Fruit fly (Drosophila melanogaster) whole organism, embryonic: ENCODE measurements around the gene CG46301.

Experiments
- Ada2b ChIP-seq: fragments of 200-800 bp; sonication (Bioruptor generic); IDR thresholded peaks from 2 replicates; pipeline ENCODE4 v1.3.6; 2022; ENCODE audit warnings: missing biosample characterization, missing genetic modification characterization
- Aef1 ChIP-seq: fragments of 200-800 bp; sonication (Bioruptor generic); IDR thresholded peaks from 3 replicates; pipeline ENCODE4 v1.3.6; 2022; ENCODE audit warnings: missing biosample characterization, missing genetic modification characterization
- Atf6 ChIP-seq: fragments of 200-800 bp; sonication (Bioruptor generic); IDR thresholded peaks from 2 replicates; pipeline ENCODE4 v1.3.6; 2022; ENCODE audit warnings: missing biosample characterization, missing genetic modification characterization
- CG10267 ChIP-seq: fragments of 200-800 bp; sonication (Bioruptor generic); optimal IDR thresholded peaks from 2 replicates; lab custom pipeline; 2018; ENCODE audit warnings: missing biosample characterization, mild to moderate bottlenecking, missing genetic modification characterization, moderate library complexity
- CG10366 ChIP-seq: fragments of 200-800 bp; sonication (Bioruptor generic); IDR thresholded peaks from 2 replicates; pipeline ENCODE4 v1.3.6; 2022; ENCODE audit warnings: missing biosample characterization, missing genetic modification characterization
- CG12236 ChIP-seq: fragments of 200-800 bp; sonication (Bioruptor generic); optimal IDR thresholded peaks from 2 replicates; lab custom pipeline; 2016; ENCODE audit warnings: missing biosample characterization, missing genetic modification characterization
- CG12299 ChIP-seq: fragments of 200-800 bp; sonication (Bioruptor generic); optimal IDR thresholded peaks from 2 replicates; lab custom pipeline; 2018; ENCODE audit warnings: missing biosample characterization, mild to moderate bottlenecking, missing genetic modification characterization
- CG14441 ChIP-seq: fragments of 200-800 bp; sonication (Bioruptor generic); IDR thresholded peaks from 2 replicates; pipeline ENCODE4 v1.3.6; 2022; ENCODE audit warnings: missing biosample characterization, missing genetic modification characterization
- CG17612 ChIP-seq: fragments of 200-800 bp; sonication (Bioruptor generic); IDR thresholded peaks from 2 replicates; pipeline ENCODE4 v1.3.6; 2022; ENCODE audit warnings: missing biosample characterization, missing genetic modification characterization
- CG17802 ChIP-seq: fragments of 200-800 bp; sonication (Bioruptor generic); optimal IDR thresholded peaks from 2 replicates; lab custom pipeline; 2018; ENCODE audit warnings: missing biosample characterization, mild to moderate bottlenecking, missing genetic modification characterization, moderate library complexity
- CG3163 ChIP-seq: fragments of 200-800 bp; sonication (Bioruptor generic); optimal IDR thresholded peaks from 3 replicates; lab custom pipeline; 2016; ENCODE audit warnings: missing biosample characterization, missing genetic modification characterization
- CG32772 ChIP-seq: fragments of 200-800 bp; sonication (Bioruptor generic); IDR thresholded peaks from 2 replicates; pipeline ENCODE4 v1.3.6; 2022; ENCODE audit warnings: missing biosample characterization, missing genetic modification characterization
- CG33213 ChIP-seq: fragments of 200-800 bp; sonication (Bioruptor generic); optimal IDR thresholded peaks from 3 replicates; lab custom pipeline; 2016; ENCODE audit warnings: missing biosample characterization, missing genetic modification characterization
- CG3726 ChIP-seq: fragments of 200-800 bp; sonication (Bioruptor generic); IDR thresholded peaks from 3 replicates; pipeline ENCODE4, ENCODE4 v1.3.6; 2022; ENCODE audit warnings: missing biosample characterization, missing genetic modification characterization
- CG6765 ChIP-seq: fragments of 200-800 bp; sonication (Bioruptor generic); optimal IDR thresholded peaks from 3 replicates; lab custom pipeline; 2017; ENCODE audit warnings: missing biosample characterization, mild to moderate bottlenecking, missing genetic modification characterization
- CG6854 ChIP-seq: fragments of 200-800 bp; sonication (Bioruptor generic); optimal IDR thresholded peaks from 3 replicates; lab custom pipeline; 2017; ENCODE audit warnings: missing biosample characterization, mild to moderate bottlenecking, missing genetic modification characterization
- CG7786 ChIP-seq: fragments of 200-800 bp; sonication (Bioruptor generic); optimal IDR thresholded peaks from 2 replicates; lab custom pipeline; 2016; ENCODE audit warnings: missing biosample characterization, missing genetic modification characterization
- CG8924 ChIP-seq: fragments of 200-800 bp; optimal IDR thresholded peaks from 3 replicates; lab custom pipeline; 2019; ENCODE audit warnings: missing biosample characterization, mild to moderate bottlenecking, missing genetic modification characterization, moderate library complexity
- CG9932 ChIP-seq: fragments of 200-800 bp; sonication (Bioruptor generic); IDR thresholded peaks from 2 replicates; pipeline ENCODE4 v1.3.6; 2022; ENCODE audit warnings: missing biosample characterization, missing genetic modification characterization
- Dad ChIP-seq: fragments of 200-800 bp; sonication (Bioruptor generic); optimal IDR thresholded peaks from 3 replicates; lab custom pipeline; 2016; ENCODE audit warnings: missing biosample characterization, missing genetic modification characterization
- Dll ChIP-seq: fragments of 200-800 bp; sonication (Bioruptor generic); IDR thresholded peaks from 4 replicates; pipeline ENCODE4 v1.3.6; 2022; ENCODE audit warnings: missing biosample characterization, missing genetic modification characterization; ENCODE audit not compliant: partially characterized antibody
- Ets65A ChIP-seq: fragments of 200-800 bp; sonication (Bioruptor generic); peaks from one replicate; lab custom pipeline; 2016; ENCODE audit warnings: missing biosample characterization, missing genetic modification characterization
- Fer2 ChIP-seq: fragments of 200-800 bp; sonication (Bioruptor generic); optimal IDR thresholded peaks from 2 replicates; lab custom pipeline; 2018; ENCODE audit warnings: missing biosample characterization, mild to moderate bottlenecking, missing genetic modification characterization, moderate library complexity
- Lpt ChIP-seq: fragments of >200 bp; optimal IDR thresholded peaks from 2 replicates; lab custom pipeline; 2018; ENCODE audit warnings: missing biosample characterization, missing genetic modification characterization
- Med ChIP-seq: fragments of 200-800 bp; sonication (Bioruptor generic); peaks from one replicate; lab custom pipeline; 2016; ENCODE audit warnings: missing biosample characterization, missing genetic modification characterization, mild to moderate bottlenecking, inconsistent platforms, moderate library complexity
- Optix ChIP-seq: fragments of 200-800 bp; sonication (Bioruptor generic); IDR thresholded peaks from 3 replicates; pipeline ENCODE4 v1.3.6; 2022; ENCODE audit warnings: missing biosample characterization, missing genetic modification characterization
- PHDP ChIP-seq: fragments of 200-800 bp; sonication (Bioruptor generic); optimal IDR thresholded peaks from 3 replicates; lab custom pipeline; 2018; ENCODE audit warnings: missing biosample characterization, mild to moderate bottlenecking, missing genetic modification characterization, moderate library complexity
- Poxn ChIP-seq: fragments of 200-800 bp; sonication (Bioruptor generic); IDR thresholded peaks from 2 replicates; pipeline ENCODE4 v1.3.6; 2022; ENCODE audit warnings: missing biosample characterization, missing genetic modification characterization
- bsh ChIP-seq, 2 experiments: fragments of 200-800 bp; sonication (Bioruptor generic); optimal IDR thresholded peaks; 2 replicates each; lab custom pipeline; 2017 to 2018; ENCODE audit warnings: mild to moderate bottlenecking in 2 of 2, missing biosample characterization in 2 of 2, missing genetic modification characterization in 2 of 2, moderate library complexity in 1 of 2
- cg ChIP-seq: fragments of 200-800 bp; sonication (Bioruptor generic); optimal IDR thresholded peaks from 3 replicates; lab custom pipeline; 2019; ENCODE audit warnings: missing biosample characterization, mild to moderate bottlenecking, missing genetic modification characterization, moderate library complexity
- dan ChIP-seq: fragments of 200-800 bp; sonication (Bioruptor generic); IDR thresholded peaks from 2 replicates; pipeline ENCODE4 v1.3.6; 2022; ENCODE audit warnings: missing biosample characterization, missing genetic modification characterization
- disco-r ChIP-seq: fragments of 200-800 bp; sonication (Bioruptor generic); optimal IDR thresholded peaks from 2 replicates; lab custom pipeline; 2016; ENCODE audit warnings: missing biosample characterization, missing genetic modification characterization
- ems ChIP-seq: fragments of 200-800 bp; sonication (Bioruptor generic); optimal IDR thresholded peaks from 3 replicates; lab custom pipeline; 2016; ENCODE audit warnings: missing biosample characterization, missing genetic modification characterization
- gsb ChIP-seq: fragments of 200-800 bp; sonication (Bioruptor generic); IDR thresholded peaks from 2 replicates; pipeline ENCODE4 v1.3.6; 2022; ENCODE audit warnings: missing biosample characterization, missing genetic modification characterization
- ind ChIP-seq: fragments of 200-800 bp; sonication (Bioruptor generic); optimal IDR thresholded peaks from 3 replicates; lab custom pipeline; 2016; ENCODE audit warnings: missing biosample characterization, missing genetic modification characterization
- luna ChIP-seq: fragments of 200-800 bp; sonication (Bioruptor generic); optimal IDR thresholded peaks from 2 replicates; lab custom pipeline; 2016; ENCODE audit warnings: missing biosample characterization, missing genetic modification characterization
- nerfin-2 ChIP-seq: fragments of 200-800 bp; sonication (Bioruptor generic); IDR thresholded peaks from 2 replicates; pipeline ENCODE4 v1.3.6; 2022; ENCODE audit warnings: missing biosample characterization, missing genetic modification characterization; ENCODE audit not compliant: partially characterized antibody
- p53 ChIP-seq: fragments of 200-800 bp; sonication (Bioruptor generic); optimal IDR thresholded peaks from 2 replicates; lab custom pipeline; 2016; ENCODE audit warnings: missing biosample characterization, missing genetic modification characterization
- psq ChIP-seq: fragments of 200-800 bp; sonication (Bioruptor generic); optimal IDR thresholded peaks from 2 replicates; lab custom pipeline; 2017; ENCODE audit warnings: missing biosample characterization, missing genetic modification characterization
- rib ChIP-seq: fragments of 200-800 bp; sonication (Bioruptor generic); IDR thresholded peaks from 2 replicates; pipeline ENCODE4 v1.3.6; 2022; ENCODE audit warnings: missing biosample characterization, missing genetic modification characterization
- row ChIP-seq: fragments of 200-800 bp; sonication (Bioruptor generic); IDR thresholded peaks from 3 replicates; pipeline ENCODE4 v1.3.6; 2022; ENCODE audit warnings: missing biosample characterization, missing genetic modification characterization
- run ChIP-seq: fragments of 200-800 bp; sonication (Bioruptor generic); optimal IDR thresholded peaks from 3 replicates; lab custom pipeline; 2018; ENCODE audit warnings: missing biosample characterization, mild to moderate bottlenecking, missing genetic modification characterization
- sna ChIP-seq: fragments of 200-800 bp; sonication (Bioruptor generic); IDR thresholded peaks from 2 replicates; pipeline ENCODE4 v1.3.6; 2022; ENCODE audit warnings: missing biosample characterization, missing genetic modification characterization; ENCODE audit not compliant: partially characterized antibody
- tio ChIP-seq: fragments of 200-800 bp; sonication (Bioruptor generic); optimal IDR thresholded peaks from 2 replicates; lab custom pipeline; 2017; ENCODE audit warnings: missing biosample characterization, missing genetic modification characterization, inconsistent platforms
- tll ChIP-seq, 2 experiments: fragments of 200-800 bp in 1 of 2; fragments of >200 bp in 1 of 2; sonication (Bioruptor generic) in 1 of 2; optimal IDR thresholded peaks; 2 replicates each; lab custom pipeline; 2017 to 2019; ENCODE audit warnings: missing biosample characterization in 2 of 2, missing genetic modification characterization in 2 of 2, mild to moderate bottlenecking in 1 of 2, moderate library complexity in 1 of 2
- unpg ChIP-seq: fragments of 200-800 bp; sonication (Bioruptor generic); optimal IDR thresholded peaks from 3 replicates; lab custom pipeline; 2018; ENCODE audit warnings: missing biosample characterization, mild to moderate bottlenecking, missing genetic modification characterization, moderate library complexity
- vvl ChIP-seq: fragments of 200-800 bp; sonication (Bioruptor generic); IDR thresholded peaks from 2 replicates; pipeline ENCODE4 v1.3.6; 2022; ENCODE audit warnings: missing biosample characterization, missing genetic modification characterization
- zfh1 ChIP-seq: fragments of 200-800 bp; sonication (Bioruptor generic); IDR thresholded peaks from 3 replicates; pipeline ENCODE4 v1.3.6; 2022; ENCODE audit warnings: missing biosample characterization, missing genetic modification characterization

CG46301 gene

dm6 chr2L:14120689-14121397, 17.0 kb downstream of the CG46301 start (continued):
- TF ChIP-seq row (peak; percentile 38; the same call in 2 of the 3 replicates), Dad (no peak)

- TF ChIP-seq p53 (GFP tag; lab: Kevin White, UChicago) (no peak), ind (peak; percentile 76), CG10267 (tag; lab: Kevin White, UChicago) (peak; percentile 49), Aef1 (GFP tag; lab: Robert Waterston, UW) (peak; percentile 64), Atf6 (GFP tag; lab: Robert Waterston, UW) (peak; percentile 49; the same call in 1 of the 2 replicates), Dll (no peak), Lpt (no peak), psq (GFP tag; lab: Kevin White, UChicago) (no peak), Fer2 (tag; lab: Kevin White, UChicago) (peak; percentile 9), dan (GFP tag; lab: Robert Waterston, UW) (no peak), cg (GFP tag; lab: Kevin White, UChicago) (no peak), disco-r (GFP tag; lab: Kevin White, UChicago) (peak; percentile 3), zfh1 (GFP tag; lab: Robert Waterston, UW) (peak; percentile 73), sna (GFP tag; lab: Robert Waterston, UW) (no peak), CG6765 (GFP tag; lab: Kevin White, UChicago) (peak; percentile 63), CG33213 (GFP tag; lab: Kevin White, UChicago) (no peak), ems (GFP tag; lab: Kevin White, UChicago) (peak; percentile 51), CG10366 (GFP tag; lab: Robert Waterston, UW) (peak; percentile 68), CG17802 (tag; lab: Kevin White, UChicago) (peak; percentile 56), vvl (GFP tag; lab: Robert Waterston, UW) (peak; percentile 85), tio (GFP tag; lab: Kevin White, UChicago) (no peak), CG12299 (peak; percentile 33), Optix (peak; percentile 74), CG17612 (GFP tag; lab: Robert Waterston, UW) (no peak), CG32772 (GFP tag; lab: Robert Waterston, UW) (peak; percentile 56; the same call in 1 of the 2 replicates), bsh (GFP tag; optimal IDR thresholded peaks at IDR 0.05; lab: Kevin White, UChicago) (peak in 1 of 2 experiments; percentile 70), tll (GFP tag; optimal IDR thresholded peaks at IDR 0.05; lab: Kevin White, UChicago) (no peak), CG14441 (GFP tag; lab: Robert Waterston, UW) (peak; percentile 72), Med (peak; percentile 93), Ets65A (peak; percentile 93), CG7786 (GFP tag; lab: Kevin White, UChicago) (peak; percentile 33), PHDP (peak; percentile 50), Ada2b (GFP tag; lab: Robert Waterston, UW) (peak; percentile 60), CG8924 (tag; lab: Kevin White, UChicago) (peak; percentile 43), luna (no peak), CG3726 (GFP tag; lab: Robert Waterston, UW) (peak; percentile 68; the same call in 1 of the 3 replicates), CG9932 (GFP tag; lab: Robert Waterston, UW) (peak; percentile 59), CG12236 (GFP tag; lab: Kevin White, UChicago) (no peak), Poxn (GFP tag; lab: Robert Waterston, UW) (no peak), CG3163 (no peak), unpg (GFP tag; lab: Kevin White, UChicago) (peak; percentile 48), nerfin-2 (GFP tag; lab: Robert Waterston, UW) (no peak), rib (no peak), CG6854 (GFP tag; lab: Kevin White, UChicago) (peak; percentile 62), gsb (GFP tag; lab: Robert Waterston, UW) (peak; percentile 49; the same call in 1 of the 2 replicates), run (tag; lab: Kevin White, UChicago) (no peak)
Measured at dm6 chr2L:14122742-14123334, 18.9 kb downstream of the CG46301 start.
